Worm (Caenorhabditis elegans): ENCODE data around the gene sri-30.

Gene sri-30

DNA sequence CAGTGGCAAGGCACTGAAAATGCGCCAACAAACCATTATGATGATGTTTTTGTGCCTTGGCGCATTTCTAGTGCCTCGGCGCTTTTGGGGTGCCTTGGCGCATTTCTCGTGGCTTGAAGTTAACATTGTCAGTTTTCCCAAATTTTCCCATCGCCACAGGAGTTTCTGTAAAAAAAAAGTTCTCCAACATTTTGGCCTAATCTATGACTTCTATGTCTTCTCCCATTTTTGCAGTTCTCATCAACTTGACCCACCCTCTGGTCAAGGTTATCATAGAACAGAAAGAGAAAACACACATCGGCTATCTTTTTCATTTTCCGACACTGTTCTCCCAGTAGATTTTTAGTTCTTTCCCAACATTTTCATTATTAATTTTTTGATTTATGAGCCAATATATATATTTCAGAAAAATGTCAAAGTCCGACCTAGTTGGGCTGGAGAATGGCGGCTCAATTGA is 7.5 kb upstream of the sri-30 start, which contains the start of the genes B0454.26 and B0454.5:
B0454.26 (minus strand) TSS at position 101 of the 457 bp plus-strand sequence.
B0454.5 (plus strand) TSS at position 407 of the 457 bp plus-strand sequence.
- TF ChIP-seq cog-1 (tag; optimal IDR thresholded peaks at IDR 0.05), result no peak

DNA sequence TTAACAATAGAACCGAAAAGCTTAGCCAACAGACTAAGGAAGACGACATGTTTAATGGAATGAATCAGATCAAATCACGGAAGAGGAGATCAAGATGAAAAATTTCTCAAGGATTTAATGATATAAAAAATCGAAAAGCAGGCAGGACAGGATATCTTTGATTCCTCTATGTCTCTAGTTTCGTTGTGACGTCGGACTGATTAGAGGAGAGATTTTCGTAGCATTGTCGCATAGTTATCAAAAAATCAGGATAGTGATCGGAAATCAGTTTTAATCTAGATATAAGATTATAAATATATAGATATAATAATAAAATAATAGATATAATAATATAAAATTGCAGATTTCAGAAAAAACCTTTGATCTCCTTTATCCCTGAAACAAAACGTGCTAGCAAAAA is 2.6 kb upstream of the sri-30 start, which contains the start of gene B0454.8:
B0454.8 (minus strand) TSS at position 101 of the 400 bp plus-strand sequence.
- TF ChIP-seq klf-2 (GFP tag; conservative IDR thresholded peaks at IDR 0.05) (no peak), cog-1 (tag; optimal IDR thresholded peaks at IDR 0.05) (no peak), flt-1 (GFP tag; IDR thresholded peaks at IDR 0.05) (no peak), T22C8.4 (GFP tag; IDR thresholded peaks at IDR 0.05) (no peak), tab-1 (GFP tag; IDR thresholded peaks at IDR 0.05) (no peak), ref-1 (GFP tag; conservative IDR thresholded peaks at IDR 0.05) (no peak), ztf-29 (GFP tag; IDR thresholded peaks at IDR 0.05) (no peak), med-1 (GFP tag; optimal IDR thresholded peaks at IDR 0.05; ENCODE audit: insufficient read depth) (no peak), ztf-23 (GFP tag; IDR thresholded peaks at IDR 0.05) (no peak)

DNA sequence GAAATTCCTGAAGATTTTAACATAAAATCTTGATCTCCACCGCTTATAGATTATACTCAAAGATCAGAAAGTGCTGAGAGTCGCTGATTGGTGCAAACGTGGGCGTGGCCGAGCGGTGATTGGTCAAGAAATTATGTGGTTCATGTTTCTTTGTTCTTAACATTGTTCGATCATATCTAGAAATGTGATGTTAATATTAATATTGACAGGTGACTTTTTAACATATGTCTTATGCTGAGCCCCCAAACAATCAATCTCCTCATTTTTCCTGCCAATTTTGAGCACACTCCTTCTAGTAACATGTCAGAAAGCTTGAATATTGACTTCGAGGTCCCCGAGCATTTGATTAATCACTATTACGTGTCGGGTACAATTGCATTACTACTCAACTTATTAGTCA is 2.0 kb upstream of the sri-30 start, which contains the start of gene sri-29:
sri-29 (plus strand) TSS at position 301 of the 400 bp plus-strand sequence.
- TF ChIP-seq klf-2 (GFP tag; conservative IDR thresholded peaks at IDR 0.05), result no peak
- no peak for TF ChIP-seq cog-1 (tag; optimal IDR thresholded peaks at IDR 0.05)
- TF ChIP-seq ref-1 (GFP tag; conservative IDR thresholded peaks at IDR 0.05), result no peak
- no peak for TF ChIP-seq tab-1 (GFP tag; IDR thresholded peaks at IDR 0.05)
- no peak for TF ChIP-seq T22C8.4 (GFP tag; IDR thresholded peaks at IDR 0.05)
- TF ChIP-seq ztf-29 (GFP tag; IDR thresholded peaks at IDR 0.05), result no peak
- TF ChIP-seq ztf-23 (GFP tag; IDR thresholded peaks at IDR 0.05), result no peak
- no peak for TF ChIP-seq med-1 (GFP tag; optimal IDR thresholded peaks at IDR 0.05; ENCODE audit: insufficient read depth)
- no peak for TF ChIP-seq flt-1 (GFP tag; IDR thresholded peaks at IDR 0.05)

DNA sequence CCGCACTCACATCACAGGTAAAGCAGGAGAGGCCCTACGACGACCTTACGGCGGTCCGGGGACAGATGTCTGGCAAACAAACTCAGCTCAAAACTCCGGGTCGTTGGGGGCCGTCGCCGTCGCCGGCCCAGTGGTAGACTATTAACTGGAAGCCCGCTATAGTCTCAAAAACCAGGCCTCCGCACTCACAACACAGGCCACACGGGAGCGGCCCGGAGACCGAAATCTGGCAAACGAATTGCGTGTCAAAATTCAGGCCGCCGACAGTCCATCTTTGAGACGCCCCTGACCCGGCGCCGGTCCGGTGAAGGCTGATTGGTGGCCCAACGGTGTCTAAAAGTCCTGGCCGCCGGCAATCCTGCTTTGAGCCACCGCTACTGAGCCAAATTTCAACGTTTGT is 553 bp upstream of the sri-30 start:
- TF ChIP-seq cog-1 (tag; optimal IDR thresholded peaks at IDR 0.05), result no peak
- no peak for TF ChIP-seq ztf-23 (GFP tag; IDR thresholded peaks at IDR 0.05)
- no peak for TF ChIP-seq flt-1 (GFP tag; IDR thresholded peaks at IDR 0.05)

DNA sequence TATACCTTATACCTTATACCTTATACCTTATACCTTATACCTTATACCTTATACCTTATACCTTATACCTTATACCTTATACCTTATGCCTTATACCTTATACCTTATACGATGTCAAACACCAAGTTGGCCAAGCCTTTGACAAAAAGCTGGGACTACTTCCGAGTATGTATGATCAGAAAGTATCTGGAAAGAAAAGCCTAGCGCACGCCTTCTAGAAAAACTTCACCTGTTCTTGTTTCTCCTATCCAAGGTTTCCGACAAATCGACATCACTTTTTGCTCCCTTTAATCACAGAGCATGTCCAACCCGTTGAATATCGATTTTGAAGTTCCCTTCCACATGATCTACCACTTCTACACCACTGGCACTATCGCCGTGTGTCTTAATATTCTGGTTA is 2.4 kb downstream of the sri-30 start, which contains the start of gene sri-28:
sri-28 (plus strand) TSS at position 301 of the 400 bp plus-strand sequence.
- TF ChIP-seq klf-2 (GFP tag; conservative IDR thresholded peaks at IDR 0.05) (no peak), med-1 (GFP tag; optimal IDR thresholded peaks at IDR 0.05; ENCODE audit: insufficient read depth) (no peak), cog-1 (tag; optimal IDR thresholded peaks at IDR 0.05) (no peak), ztf-29 (GFP tag; IDR thresholded peaks at IDR 0.05) (no peak), ztf-23 (GFP tag; IDR thresholded peaks at IDR 0.05) (no peak), ref-1 (GFP tag; conservative IDR thresholded peaks at IDR 0.05) (no peak), flt-1 (GFP tag; IDR thresholded peaks at IDR 0.05) (no peak), T22C8.4 (GFP tag; IDR thresholded peaks at IDR 0.05) (no peak), tab-1 (GFP tag; IDR thresholded peaks at IDR 0.05) (no peak)

DNA sequence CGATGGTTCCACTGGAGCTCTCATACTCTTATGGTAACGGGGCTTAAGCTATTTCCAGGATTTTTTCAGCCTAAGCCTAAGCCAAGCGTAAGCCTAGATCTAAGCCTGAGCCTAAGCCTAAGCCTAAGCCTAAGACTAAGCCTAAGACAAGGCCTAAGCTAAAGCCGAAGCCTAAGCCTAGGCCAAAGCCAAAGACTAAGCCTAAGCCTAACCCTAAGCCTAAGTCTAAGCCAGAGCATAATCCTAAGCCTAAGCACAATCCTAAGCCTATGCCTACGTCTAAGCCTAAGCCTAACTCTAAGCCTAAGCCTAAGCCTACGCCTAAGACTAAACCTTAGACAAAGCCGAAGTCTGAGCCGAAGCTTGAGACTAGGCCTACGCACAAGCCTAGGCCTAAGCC is 3.0 kb downstream of the sri-30 start:
- TF ChIP-seq cog-1 (tag; optimal IDR thresholded peaks at IDR 0.05) (no peak), T22C8.4 (GFP tag; IDR thresholded peaks at IDR 0.05) (no peak), ztf-29 (GFP tag; IDR thresholded peaks at IDR 0.05) (no peak), klf-2 (GFP tag; conservative IDR thresholded peaks at IDR 0.05) (no peak), ztf-23 (GFP tag; IDR thresholded peaks at IDR 0.05) (no peak), med-1 (GFP tag; optimal IDR thresholded peaks at IDR 0.05; ENCODE audit: insufficient read depth) (no peak), flt-1 (GFP tag; IDR thresholded peaks at IDR 0.05) (no peak), tab-1 (GFP tag; IDR thresholded peaks at IDR 0.05) (no peak), ref-1 (GFP tag; conservative IDR thresholded peaks at IDR 0.05) (no peak)

DNA sequence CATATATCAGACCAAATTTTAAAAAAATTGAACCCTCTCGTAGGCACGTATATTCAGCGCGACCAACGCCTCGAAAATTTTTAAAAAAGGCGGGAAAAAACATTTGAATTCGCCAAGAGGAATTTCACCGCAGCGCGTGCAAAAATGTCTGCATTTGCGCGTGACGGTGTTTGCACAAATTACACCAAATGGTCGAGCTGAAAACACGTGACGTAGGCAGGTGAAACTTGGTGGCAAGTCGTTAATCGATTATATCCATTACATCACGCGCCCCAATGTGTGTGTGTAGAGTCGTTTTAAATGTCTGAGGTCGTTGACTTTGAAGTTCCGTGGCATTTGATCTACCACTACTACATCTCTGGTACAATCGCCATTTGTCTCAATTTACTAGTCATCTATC is 4.7 kb downstream of the sri-30 start, which contains the start of gene sri-31:
sri-31 (plus strand) TSS at position 301 of the 400 bp plus-strand sequence.
- TF ChIP-seq ref-1 (GFP tag; conservative IDR thresholded peaks at IDR 0.05), result no peak
- no peak for TF ChIP-seq ztf-29 (GFP tag; IDR thresholded peaks at IDR 0.05)
- TF ChIP-seq tab-1 (GFP tag; IDR thresholded peaks at IDR 0.05), result no peak
- TF ChIP-seq cog-1 (tag; optimal IDR thresholded peaks at IDR 0.05), result no peak
- no peak for TF ChIP-seq ztf-23 (GFP tag; IDR thresholded peaks at IDR 0.05)
- TF ChIP-seq med-1 (GFP tag; optimal IDR thresholded peaks at IDR 0.05; ENCODE audit: insufficient read depth), result no peak
- TF ChIP-seq flt-1 (GFP tag; IDR thresholded peaks at IDR 0.05), result no peak
- no peak for TF ChIP-seq klf-2 (GFP tag; conservative IDR thresholded peaks at IDR 0.05)
- no peak for TF ChIP-seq T22C8.4 (GFP tag; IDR thresholded peaks at IDR 0.05)

DNA sequence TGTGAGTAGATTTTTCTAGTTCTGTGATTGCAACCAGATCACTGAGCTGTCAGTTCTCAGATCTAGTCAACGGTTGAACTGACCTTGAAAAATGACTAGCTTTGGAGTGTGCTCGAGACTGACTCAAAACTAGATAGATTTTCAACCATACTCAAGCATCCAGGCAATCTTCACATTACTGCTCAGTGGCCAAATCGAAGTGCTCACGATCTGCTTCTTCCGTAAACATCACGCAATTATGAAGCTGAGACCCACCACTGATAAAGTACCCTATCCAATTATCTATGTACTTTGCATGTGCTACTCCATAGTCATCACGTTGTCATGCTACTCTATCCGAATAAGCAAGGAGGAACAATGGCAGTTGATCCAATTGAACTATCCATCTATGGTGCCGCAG is 5.4 kb downstream of the sri-30 start:
- TF ChIP-seq ztf-29 (GFP tag; IDR thresholded peaks at IDR 0.05) (no peak), cog-1 (tag; optimal IDR thresholded peaks at IDR 0.05) (no peak)

DNA sequence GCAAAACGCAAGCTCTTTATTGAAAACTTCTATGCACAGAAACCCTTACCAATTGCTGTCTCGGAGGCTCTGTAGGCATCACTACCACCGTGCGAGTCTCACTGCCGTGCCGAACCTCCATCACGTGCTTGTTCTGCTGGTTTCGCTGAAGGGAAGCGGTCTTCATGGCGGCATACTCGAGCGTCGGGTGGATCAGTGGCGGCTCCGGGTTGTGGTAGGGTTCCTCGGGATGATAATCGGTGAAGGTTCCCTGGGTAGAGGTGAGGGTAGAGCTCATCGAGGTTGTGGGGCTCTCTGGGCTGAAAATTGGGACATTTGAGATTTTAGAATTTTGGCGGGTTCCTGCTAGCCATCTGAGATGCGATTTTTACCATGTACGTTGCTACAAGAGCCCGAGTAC is 6.9 kb downstream of the sri-30 start:
- TF ChIP-seq flt-1 (GFP tag; IDR thresholded peaks at IDR 0.05) (no peak), ztf-29 (GFP tag; IDR thresholded peaks at IDR 0.05) (no peak), med-1 (GFP tag; optimal IDR thresholded peaks at IDR 0.05; ENCODE audit: insufficient read depth) (no peak), ref-1 (GFP tag; conservative IDR thresholded peaks at IDR 0.05) (no peak), T22C8.4 (GFP tag; IDR thresholded peaks at IDR 0.05) (no peak), klf-2 (GFP tag; conservative IDR thresholded peaks at IDR 0.05) (no peak), ztf-23 (GFP tag; IDR thresholded peaks at IDR 0.05) (no peak), tab-1 (GFP tag; IDR thresholded peaks at IDR 0.05) (no peak), cog-1 (tag; optimal IDR thresholded peaks at IDR 0.05) (no peak)

DNA sequence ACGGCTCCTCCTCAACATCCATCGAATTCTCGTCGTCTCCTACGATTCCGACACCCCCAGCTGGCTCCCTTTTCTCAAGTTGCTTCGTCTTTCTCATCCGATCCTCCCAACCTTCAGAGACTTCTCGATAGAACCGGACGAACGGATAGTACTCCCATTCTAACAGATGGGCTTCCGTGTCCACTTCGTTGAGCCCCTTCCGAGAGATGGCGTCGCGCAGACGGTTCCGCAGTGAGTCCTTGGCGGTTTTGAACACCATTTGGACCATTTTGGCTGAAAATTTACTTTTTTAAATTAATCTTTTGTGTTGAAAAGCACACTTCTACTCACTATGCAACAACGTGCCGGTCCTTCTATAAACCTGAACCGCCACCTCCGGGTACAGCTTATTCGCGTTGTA is 7.7 kb downstream of the sri-30 start:
- TF ChIP-seq ref-1 (GFP tag; conservative IDR thresholded peaks at IDR 0.05) (no peak), tab-1 (GFP tag; IDR thresholded peaks at IDR 0.05) (no peak), ztf-23 (GFP tag; IDR thresholded peaks at IDR 0.05) (no peak), flt-1 (GFP tag; IDR thresholded peaks at IDR 0.05) (no peak), T22C8.4 (GFP tag; IDR thresholded peaks at IDR 0.05) (no peak), ztf-29 (GFP tag; IDR thresholded peaks at IDR 0.05) (no peak), cog-1 (tag; optimal IDR thresholded peaks at IDR 0.05) (no peak), klf-2 (GFP tag; conservative IDR thresholded peaks at IDR 0.05) (no peak), med-1 (GFP tag; optimal IDR thresholded peaks at IDR 0.05; ENCODE audit: insufficient read depth) (no peak)

All from whole organism, midembryonic.